Fruit fly (Drosophila melanogaster) whole organism, embryonic: ENCODE results near the gene Spec2.
A peak's percentile ranks its signal among the peaks of the same experiment; 100 is the strongest.

ENCODE experiments used
- Aef1 ChIP-seq: fragments of 200-800 bp; sonication (Bioruptor generic); IDR thresholded peaks from 3 replicates; pipeline ENCODE4 v1.3.6; 2022; ENCODE audit warnings: missing biosample characterization, missing genetic modification characterization
- Atf-2 ChIP-seq: fragments of 200-800 bp; sonication (Bioruptor generic); optimal IDR thresholded peaks from 2 replicates; lab custom pipeline; 2016; ENCODE audit warnings: missing biosample characterization, missing genetic modification characterization
- Bdp1 ChIP-seq: fragments of 200-800 bp; sonication (Bioruptor generic); optimal IDR thresholded peaks from 3 replicates; lab custom pipeline; 2016; ENCODE audit warnings: missing biosample characterization, missing genetic modification characterization
- BtbVII ChIP-seq: fragments of 200-800 bp; sonication (Bioruptor generic); optimal IDR thresholded peaks from 3 replicates; lab custom pipeline; 2017; ENCODE audit warnings: missing biosample characterization, mild to moderate bottlenecking, missing genetic modification characterization
- CG15479 ChIP-seq: fragments of 200-800 bp; sonication (Bioruptor generic); optimal IDR thresholded peaks from 3 replicates; lab custom pipeline; 2019; ENCODE audit warnings: missing biosample characterization, mild to moderate bottlenecking, missing genetic modification characterization, moderate library complexity
- CG1647 ChIP-seq: fragments of 200-800 bp; sonication (Bioruptor generic); optimal IDR thresholded peaks from 3 replicates; lab custom pipeline; 2016; ENCODE audit warnings: missing biosample characterization, missing genetic modification characterization
- CG18011 ChIP-seq: fragments of 200-800 bp; sonication (Bioruptor generic); optimal IDR thresholded peaks from 2 replicates; lab custom pipeline; 2017; ENCODE audit warnings: missing biosample characterization, missing genetic modification characterization, mild to moderate bottlenecking, moderate library complexity, missing genotype
- CG2120 ChIP-seq: fragments of 200-800 bp; sonication (Bioruptor generic); optimal IDR thresholded peaks from 3 replicates; lab custom pipeline; 2016; ENCODE audit warnings: missing biosample characterization, missing genetic modification characterization
- CG31224 ChIP-seq: fragments of 200-800 bp; sonication (Bioruptor generic); IDR thresholded peaks from 2 replicates; pipeline ENCODE4 v1.3.6; 2022; ENCODE audit warnings: missing biosample characterization, missing genetic modification characterization
- CG31441 ChIP-seq: fragments of 200-800 bp; sonication (Bioruptor generic); IDR thresholded peaks from 2 replicates; pipeline ENCODE4 v1.3.6; 2022; ENCODE audit warnings: missing biosample characterization, missing genetic modification characterization
- CG32532 ChIP-seq: fragments of 200-800 bp; sonication (Bioruptor generic); IDR thresholded peaks from 2 replicates; pipeline ENCODE4 v1.3.6; 2022; ENCODE audit warnings: missing biosample characterization, missing genetic modification characterization
- CG3407 ChIP-seq: fragments of 200-800 bp; sonication (Bioruptor generic); optimal IDR thresholded peaks from 2 replicates; lab custom pipeline; 2018; ENCODE audit warnings: missing biosample characterization, mild to moderate bottlenecking, missing genetic modification characterization
- CG34224 ChIP-seq: fragments of 200-800 bp; sonication (Bioruptor generic); IDR thresholded peaks from 3 replicates; pipeline ENCODE4 v1.3.6; 2022; ENCODE audit warnings: missing biosample characterization, missing genetic modification characterization; ENCODE audit not compliant: partially characterized antibody
- CG6683 ChIP-seq: fragments of 200-800 bp; sonication (Bioruptor generic); optimal IDR thresholded peaks from 2 replicates; lab custom pipeline; 2017; ENCODE audit warnings: missing biosample characterization, mild to moderate bottlenecking, missing genetic modification characterization, missing genetic modification reagents
- CG7357 ChIP-seq: fragments of 200-800 bp; sonication (Bioruptor generic); IDR thresholded peaks from 3 replicates; pipeline ENCODE4 v1.3.6; 2022; ENCODE audit warnings: missing biosample characterization, missing genetic modification characterization
- CG7372 ChIP-seq: fragments of 200-800 bp; sonication (Bioruptor generic); IDR thresholded peaks from 2 replicates; pipeline ENCODE4 v1.3.6; 2022; ENCODE audit warnings: missing biosample characterization, missing genetic modification characterization
- CG7987 ChIP-seq: fragments of 200-800 bp; sonication (Bioruptor generic); optimal IDR thresholded peaks from 2 replicates; lab custom pipeline; 2018; ENCODE audit warnings: missing biosample characterization, mild to moderate bottlenecking, missing genetic modification characterization, moderate library complexity
- CG9437 ChIP-seq: fragments of 200-800 bp; sonication (Bioruptor generic); optimal IDR thresholded peaks from 2 replicates; lab custom pipeline; 2018; ENCODE audit warnings: missing biosample characterization, mild to moderate bottlenecking, missing genetic modification characterization
- Ets97D ChIP-seq: fragments of 200-800 bp; sonication (Bioruptor generic); optimal IDR thresholded peaks from 3 replicates; lab custom pipeline; 2016; ENCODE audit warnings: missing biosample characterization, missing genetic modification characterization
- HLHmδ ChIP-seq: fragments of 200-800 bp; sonication (Bioruptor generic); optimal IDR thresholded peaks from 2 replicates; lab custom pipeline; 2018; ENCODE audit warnings: missing biosample characterization, mild to moderate bottlenecking, missing genetic modification characterization, moderate library complexity
- Hand ChIP-seq: fragments of 200-800 bp; sonication (Bioruptor generic); optimal IDR thresholded peaks from 2 replicates; lab custom pipeline; 2017; ENCODE audit warnings: mild to moderate bottlenecking, missing biosample characterization, missing genetic modification reagents, missing genetic modification characterization
- HmgZ ChIP-seq: fragments of 200-800 bp; sonication (Bioruptor generic); optimal IDR thresholded peaks from 2 replicates; lab custom pipeline; 2018; ENCODE audit warnings: missing biosample characterization, mild to moderate bottlenecking, missing genetic modification characterization
- Hr39 ChIP-seq: fragments of >200 bp; optimal IDR thresholded peaks from 2 replicates; lab custom pipeline; 2017
- Hr51 ChIP-seq, 2 experiments: fragments of 200-800 bp; sonication (Bioruptor generic); optimal IDR thresholded peaks; 2 replicates in 1 of 2; 3 replicates in 1 of 2; lab custom pipeline; 2016 to 2018; ENCODE audit warnings: missing biosample characterization in 2 of 2, missing genetic modification characterization in 2 of 2, mild to moderate bottlenecking in 1 of 2, moderate library complexity in 1 of 2
- Max ChIP-seq: fragments of 200-800 bp; sonication (Bioruptor generic); optimal IDR thresholded peaks from 2 replicates; lab custom pipeline; 2016; ENCODE audit warnings: missing biosample characterization, mild to moderate bottlenecking, missing genetic modification characterization
- Med ChIP-seq: fragments of 200-800 bp; sonication (Bioruptor generic); peaks from one replicate; lab custom pipeline; 2016; ENCODE audit warnings: missing biosample characterization, missing genetic modification characterization, mild to moderate bottlenecking, inconsistent platforms, moderate library complexity
- Oaz ChIP-seq: fragments of 200-800 bp; sonication (Bioruptor generic); IDR thresholded peaks from 2 replicates; pipeline ENCODE4 v1.3.6; 2022; ENCODE audit warnings: missing biosample characterization, missing genetic modification characterization
- PHDP ChIP-seq: fragments of 200-800 bp; sonication (Bioruptor generic); optimal IDR thresholded peaks from 3 replicates; lab custom pipeline; 2018; ENCODE audit warnings: missing biosample characterization, mild to moderate bottlenecking, missing genetic modification characterization, moderate library complexity
- Poxn ChIP-seq: fragments of 200-800 bp; sonication (Bioruptor generic); IDR thresholded peaks from 2 replicates; pipeline ENCODE4 v1.3.6; 2022; ENCODE audit warnings: missing biosample characterization, missing genetic modification characterization
- Sin3A ChIP-seq: fragments of >200 bp; optimal IDR thresholded peaks from 2 replicates; lab custom pipeline; 2018
- Sox102F ChIP-seq: fragments of 200-800 bp; sonication (Bioruptor generic); optimal IDR thresholded peaks from 2 replicates; lab custom pipeline; 2018; ENCODE audit warnings: missing biosample characterization, mild to moderate bottlenecking, missing genetic modification characterization, moderate library complexity
- Xbp1 ChIP-seq: fragments of 200-800 bp; sonication (Bioruptor generic); optimal IDR thresholded peaks from 3 replicates; lab custom pipeline; 2016; ENCODE audit warnings: missing biosample characterization, mild to moderate bottlenecking, missing genetic modification characterization
- cg ChIP-seq: fragments of 200-800 bp; sonication (Bioruptor generic); optimal IDR thresholded peaks from 3 replicates; lab custom pipeline; 2019; ENCODE audit warnings: missing biosample characterization, mild to moderate bottlenecking, missing genetic modification characterization, moderate library complexity
- crp ChIP-seq, 2 experiments: fragments of 200-800 bp; sonication (Bioruptor generic); optimal IDR thresholded peaks; 2 replicates in 1 of 2; 3 replicates in 1 of 2; lab custom pipeline; 2017; ENCODE audit warnings: missing biosample characterization in 2 of 2, missing genetic modification characterization in 2 of 2, mild to moderate bottlenecking in 1 of 2, moderate library complexity in 1 of 2
- dimm ChIP-seq: fragments of 200-800 bp; sonication (Bioruptor generic); IDR thresholded peaks from 2 replicates; pipeline ENCODE4 v1.3.6; 2022; ENCODE audit warnings: missing biosample characterization, missing genetic modification characterization
- dmrt99B ChIP-seq: fragments of 200-800 bp; sonication (Bioruptor generic); optimal IDR thresholded peaks from 2 replicates; lab custom pipeline; 2018; ENCODE audit warnings: missing biosample characterization, mild to moderate bottlenecking, missing genetic modification characterization, moderate library complexity
- dpn ChIP-seq, 2 experiments: fragments of 200-800 bp; sonication (Bioruptor generic); optimal IDR thresholded peaks; 3 replicates each; lab custom pipeline; 2016; ENCODE audit warnings: missing biosample characterization in 2 of 2, missing genetic modification characterization in 2 of 2
- eve ChIP-seq, 2 experiments: fragments of >200 bp; optimal IDR thresholded peaks; 2 replicates each; lab custom pipeline; 2017; ENCODE audit warnings: missing biosample characterization in 2 of 2, missing genetic modification characterization in 2 of 2
- ewg ChIP-seq: fragments of 200-800 bp; sonication (Bioruptor generic); optimal IDR thresholded peaks from 3 replicates; lab custom pipeline; 2017; ENCODE audit warnings: mild to moderate bottlenecking, missing biosample characterization, missing genetic modification reagents, missing genetic modification characterization
- kah ChIP-seq: fragments of 200-800 bp; sonication (Bioruptor generic); optimal IDR thresholded peaks from 2 replicates; lab custom pipeline; 2018; ENCODE audit warnings: missing biosample characterization, mild to moderate bottlenecking, missing genetic modification characterization
- lbe ChIP-seq: fragments of 200-800 bp; sonication (Bioruptor generic); optimal IDR thresholded peaks from 2 replicates; lab custom pipeline; 2016; ENCODE audit warnings: missing biosample characterization, mild to moderate bottlenecking, missing genetic modification characterization
- lilli ChIP-seq: fragments of 200-800 bp; sonication (Bioruptor generic); optimal IDR thresholded peaks from 3 replicates; lab custom pipeline; 2016; ENCODE audit warnings: missing biosample characterization, missing genetic modification characterization
- maf-S ChIP-seq: fragments of 200-800 bp; sonication (Bioruptor generic); optimal IDR thresholded peaks from 2 replicates; lab custom pipeline; 2016; ENCODE audit warnings: missing biosample characterization, missing genetic modification characterization
- mirr ChIP-seq: fragments of 200-800 bp; sonication (Bioruptor generic); optimal IDR thresholded peaks from 3 replicates; lab custom pipeline; 2018; ENCODE audit warnings: missing biosample characterization, mild to moderate bottlenecking, missing genetic modification characterization
- pfk ChIP-seq: fragments of 200-800 bp; sonication (Bioruptor generic); optimal IDR thresholded peaks from 2 replicates; lab custom pipeline; 2018; ENCODE audit warnings: missing biosample characterization, mild to moderate bottlenecking, missing genetic modification characterization, moderate library complexity
- slbo ChIP-seq: fragments of 200-800 bp; sonication (Bioruptor generic); IDR thresholded peaks from 2 replicates; pipeline ENCODE4 v1.3.6; 2022; ENCODE audit warnings: missing biosample characterization, missing genetic modification characterization
- sr ChIP-seq: fragments of 200-800 bp; sonication (Bioruptor generic); IDR thresholded peaks from 3 replicates; pipeline ENCODE4 v1.3.6; 2022; ENCODE audit warnings: missing biosample characterization, missing genetic modification characterization
- ssp ChIP-seq: fragments of 200-800 bp; sonication (Bioruptor generic); IDR thresholded peaks from 2 replicates; pipeline ENCODE4 v1.3.6; 2022; ENCODE audit warnings: missing biosample characterization, missing genetic modification characterization
- tgo ChIP-seq: fragments of 200-800 bp; sonication (Bioruptor generic); IDR thresholded peaks from 3 replicates; pipeline ENCODE4 v1.3.6; 2022; ENCODE audit warnings: missing biosample characterization, missing genetic modification characterization
- tio ChIP-seq: fragments of 200-800 bp; sonication (Bioruptor generic); optimal IDR thresholded peaks from 2 replicates; lab custom pipeline; 2017; ENCODE audit warnings: missing biosample characterization, missing genetic modification characterization, inconsistent platforms
- twi ChIP-seq: fragments of 200-800 bp; optimal IDR thresholded peaks from 2 replicates; lab custom pipeline; 2019; ENCODE audit warnings: missing biosample characterization, mild to moderate bottlenecking, missing genetic modification characterization, moderate library complexity

Gene Spec2

DNA sequence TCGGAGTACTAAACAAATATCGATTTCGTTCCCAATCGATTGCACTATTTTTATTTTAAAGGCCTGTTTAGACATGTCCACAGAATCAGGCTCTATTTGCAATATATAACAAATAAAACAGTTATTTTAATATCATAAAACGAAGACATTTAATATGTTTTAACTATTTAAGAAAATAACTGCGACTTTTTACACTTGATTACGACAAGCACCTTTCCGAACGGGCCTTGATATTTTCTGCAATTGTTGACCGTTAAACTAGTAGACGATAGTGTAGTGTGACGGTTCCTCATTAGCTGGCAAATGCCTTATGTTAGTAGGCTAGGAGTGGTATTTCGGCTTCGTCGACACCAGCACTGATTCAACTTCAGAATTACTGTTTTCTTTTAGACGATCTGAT is 55.3 kb downstream of the Spec2 start, which contains the start of the genes CG2931 and Rheb (continued):
- peak; percentile 53 to 63 for TF ChIP-seq Hr51 (GFP tag; optimal IDR thresholded peaks at IDR 0.05; lab: Kevin White, UChicago)
- peak; percentile 8 for TF ChIP-seq CG6683
- peak; percentile 49; the same call in 1 of the 2 replicates for TF ChIP-seq Oaz (GFP tag; lab: Robert Waterston, UW)
- peak; percentile 81 for TF ChIP-seq slbo (GFP tag; lab: Robert Waterston, UW)
- no peak for TF ChIP-seq sr
- TF ChIP-seq HLHmδ (GFP tag; lab: Kevin White, UChicago), result no peak
- TF ChIP-seq CG18011 (GFP tag; lab: Kevin White, UChicago), result peak; percentile 50
- peak; percentile 72 for TF ChIP-seq HmgZ
- peak; percentile 66 for TF ChIP-seq Max (GFP tag; lab: Kevin White, UChicago)
- TF ChIP-seq Bdp1 (GFP tag; lab: Kevin White, UChicago), result peak; percentile 28
- TF ChIP-seq CG31441, result peak; percentile 61
- TF ChIP-seq dimm, result no peak
- no peak for TF ChIP-seq Hr39
- peak; percentile 5 for TF ChIP-seq CG9437 (GFP tag; lab: Kevin White, UChicago)
- no peak for TF ChIP-seq BtbVII (GFP tag; lab: Kevin White, UChicago)
- peak; percentile 53 for TF ChIP-seq maf-S (GFP tag; lab: Kevin White, UChicago)
- peak; percentile 71 for TF ChIP-seq CG32532 (GFP tag; lab: Robert Waterston, UW)
- peak in 1 of 2 experiments; percentile 55 for TF ChIP-seq crp (GFP tag; optimal IDR thresholded peaks at IDR 0.05; lab: Kevin White, UChicago)
- peak; percentile 16 for TF ChIP-seq CG7987 (GFP tag; lab: Kevin White, UChicago)
- TF ChIP-seq Ets97D, result peak; percentile 76
- peak; percentile 75 for TF ChIP-seq PHDP (tag; lab: Kevin White, UChicago)
- TF ChIP-seq lilli (GFP tag; lab: Kevin White, UChicago), result peak; percentile 87
- TF ChIP-seq tio, result no peak
- no peak for TF ChIP-seq Sox102F (GFP tag; lab: Kevin White, UChicago)
- peak; percentile 65; the same call in 2 of the 3 replicates for TF ChIP-seq Aef1 (GFP tag; lab: Robert Waterston, UW)
- peak; percentile 63 for TF ChIP-seq CG1647 (GFP tag; lab: Kevin White, UChicago)
- no peak for TF ChIP-seq dmrt99B (tag; lab: Kevin White, UChicago)
- peak; percentile 92 for TF ChIP-seq Med (GFP tag; lab: Kevin White, UChicago)
- no peak for TF ChIP-seq kah (GFP tag; lab: Kevin White, UChicago)
- peak; percentile 22 for TF ChIP-seq CG3407 (GFP tag; lab: Kevin White, UChicago)
- TF ChIP-seq CG7357, result peak; percentile 74
- TF ChIP-seq ssp (GFP tag; lab: Robert Waterston, UW), result peak; percentile 93
- no peak for TF ChIP-seq CG31224 (GFP tag; lab: Robert Waterston, UW)
- peak; percentile 45 for TF ChIP-seq ewg (GFP tag; lab: Kevin White, UChicago)
- peak; percentile 50 to 69 for TF ChIP-seq dpn (GFP tag; optimal IDR thresholded peaks at IDR 0.05; lab: Kevin White, UChicago)
- peak; percentile 24; the same call in 1 of the 2 replicates for TF ChIP-seq CG7372
- TF ChIP-seq tgo (GFP tag; lab: Robert Waterston, UW), result peak; percentile 67
- TF ChIP-seq cg (GFP tag; lab: Kevin White, UChicago), result peak; percentile 2
- peak; percentile 83 for TF ChIP-seq CG2120 (GFP tag; lab: Kevin White, UChicago)
- peak; percentile 30 for TF ChIP-seq lbe (GFP tag; lab: Kevin White, UChicago)
- peak; percentile 13 for TF ChIP-seq Hand (GFP tag; lab: Kevin White, UChicago)
- no peak for TF ChIP-seq eve (GFP tag; optimal IDR thresholded peaks at IDR 0.05; lab: Kevin White, UChicago)
- TF ChIP-seq Atf-2 (GFP tag; lab: Kevin White, UChicago), result peak; percentile 37
- peak; percentile 34 for TF ChIP-seq twi (tag; lab: Kevin White, UChicago)
- TF ChIP-seq CG34224 (GFP tag; lab: Robert Waterston, UW), result peak; percentile 68
- TF ChIP-seq Sin3A (lab: Kevin White, UChicago), result peak; percentile 71
- no peak for TF ChIP-seq pfk
- no peak for TF ChIP-seq mirr (GFP tag; lab: Kevin White, UChicago)
- peak; percentile 77 for TF ChIP-seq Xbp1 (GFP tag; lab: Kevin White, UChicago)
- peak; percentile 51 for TF ChIP-seq CG15479
- no peak for TF ChIP-seq Poxn (GFP tag; lab: Robert Waterston, UW)
